Fruit fly (Drosophila melanogaster) S2 (cell line): ENCODE results near the gene mRpL1.

Source experiments
- CG8478 ChIP-seq: fragments of >200 bp; optimal IDR thresholded peaks from 2 replicates; lab custom pipeline; 2018
- CTCF ChIP-seq, 2 experiments: fragments of >200 bp; optimal IDR thresholded peaks; 2 replicates each; lab custom pipeline; 2018

dm6 chr3R:8321447-8321846, 20.2 kb downstream of the mRpL1 start, which contains the start of gene Or85a:
- TF ChIP-seq CG8478 (lab: Kevin White, UChicago), result no peak
- no peak for TF ChIP-seq CTCF (optimal IDR thresholded peaks at IDR 0.05; lab: Kevin White, UChicago)
